In the genomic region with DNA sequence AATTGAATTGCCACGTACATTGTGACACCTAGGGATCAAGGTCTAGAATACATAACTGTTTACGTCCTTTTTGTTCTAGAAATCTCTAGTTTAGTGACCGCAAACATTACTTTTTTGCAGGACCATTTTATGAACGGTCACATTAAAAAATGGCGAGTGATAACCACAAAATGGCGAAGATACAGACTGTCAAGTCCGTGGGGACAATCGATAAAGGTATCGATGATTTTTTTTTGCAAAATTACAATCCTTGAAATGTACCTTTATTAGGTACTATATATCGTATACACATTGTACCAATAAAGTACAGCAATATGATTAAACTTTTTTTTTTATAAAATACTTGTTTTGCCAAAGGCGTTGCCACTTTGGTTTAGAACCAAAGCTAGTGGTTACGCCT, we compare ENCODE assay signal across 1 fruit fly cellular context.
TF ChIP-seq lines count a peak whose summit lies in the region.

No protein-coding gene starts in this region.

TF ChIP-seq in whole organism, embryonic, 481 proteins besides CTCF, POLR2A, EP300 and RAD21 (continued from another document):
- TF ChIP-seq slp2 (GFP tag; optimal IDR thresholded peaks at IDR 0.05; lab: Kevin White, UChicago) (no peak), stwl (tag; optimal IDR thresholded peaks at IDR 0.05; lab: Kevin White, UChicago) (peak; percentile 11), Sox100B (GFP tag; optimal IDR thresholded peaks at IDR 0.05; lab: Kevin White, UChicago) (no peak), Oli (tag; optimal IDR thresholded peaks at IDR 0.05; lab: Kevin White, UChicago) (no peak), knrl (GFP tag; IDR thresholded peaks at IDR 0.05; lab: Robert Waterston, UW; ENCODE audit: partially characterized antibody) (peak; percentile 42; the same call in 1 of the 3 replicates), CG14050 (GFP tag; IDR thresholded peaks at IDR 0.05; lab: Robert Waterston, UW) (no peak), Ravus (GFP tag; IDR thresholded peaks at IDR 0.05; lab: Robert Waterston, UW) (no peak), Neu2 (GFP tag; optimal IDR thresholded peaks at IDR 0.05; lab: Kevin White, UChicago; ENCODE audit: borderline replicate concordance) (peak; percentile 96), CG13287 (GFP tag; IDR thresholded peaks at IDR 0.05; lab: Robert Waterston, UW; ENCODE audit: partially characterized antibody) (peak; percentile 64), BEAF-32 (GFP tag; optimal IDR thresholded peaks at IDR 0.05; lab: Kevin White, UChicago) (peak; percentile 62), PHDP (tag; optimal IDR thresholded peaks at IDR 0.05; lab: Kevin White, UChicago) (no peak), en (GFP tag; optimal IDR thresholded peaks at IDR 0.05; lab: Kevin White, UChicago) (no peak), bsh (GFP tag; optimal IDR thresholded peaks at IDR 0.05; lab: Kevin White, UChicago) (no peak), yki (optimal IDR thresholded peaks at IDR 0.05; lab: Kevin White, UChicago) (no peak), CG1603 (tag; optimal IDR thresholded peaks at IDR 0.05; lab: Kevin White, UChicago) (peak; percentile 7), sr (GFP tag; IDR thresholded peaks at IDR 0.05; lab: Robert Waterston, UW) (no peak), CHES-1-like (GFP tag; optimal IDR thresholded peaks at IDR 0.05; lab: Kevin White, UChicago) (no peak), zfh2 (GFP tag; optimal IDR thresholded peaks at IDR 0.05; lab: Kevin White, UChicago) (no peak), sna (GFP tag; IDR thresholded peaks at IDR 0.05; lab: Robert Waterston, UW; ENCODE audit: partially characterized antibody) (0 out of 2 replicates have a peak, but pooled peaks have one; percentile 50), Tbp (GFP tag; optimal IDR thresholded peaks at IDR 0.05; lab: Kevin White, UChicago) (no peak), pan (optimal IDR thresholded peaks at IDR 0.05; lab: Kevin White, UChicago) (no peak), pan (GFP tag; optimal IDR thresholded peaks at IDR 0.05 in 1 of 2, IDR thresholded peaks at IDR 0.05 in 1 of 2) (no peak), CG32767 (GFP tag; IDR thresholded peaks at IDR 0.05; lab: Robert Waterston, UW) (no peak), inv (GFP tag; IDR thresholded peaks at IDR 0.05; lab: Robert Waterston, UW; ENCODE audit: partially characterized antibody) (peak; percentile 37; the same call in 1 of the 2 replicates), CG2116 (GFP tag; optimal IDR thresholded peaks at IDR 0.05; lab: Kevin White, UChicago) (peak; percentile 24), CG9797 (GFP tag; optimal IDR thresholded peaks at IDR 0.05; lab: Kevin White, UChicago) (peak; percentile 28), ftz-f1 (GFP tag; optimal IDR thresholded peaks at IDR 0.05; lab: Kevin White, UChicago) (no peak), CG10321 (GFP tag; IDR thresholded peaks at IDR 0.05; lab: Robert Waterston, UW) (no peak), phol (tag; optimal IDR thresholded peaks at IDR 0.05; lab: Kevin White, UChicago) (peak; percentile 99), dm (GFP tag; optimal IDR thresholded peaks at IDR 0.05; lab: Kevin White, UChicago) (no peak), CG13624 (GFP tag; optimal IDR thresholded peaks at IDR 0.05; lab: Kevin White, UChicago) (no peak), sim (GFP tag; IDR thresholded peaks at IDR 0.05; lab: Robert Waterston, UW) (no peak), insv (GFP tag; optimal IDR thresholded peaks at IDR 0.05; lab: Kevin White, UChicago) (no peak), TFAM (GFP tag; optimal IDR thresholded peaks at IDR 0.05; lab: Kevin White, UChicago) (no peak), mirr (GFP tag; optimal IDR thresholded peaks at IDR 0.05; lab: Kevin White, UChicago) (no peak), sqz (GFP tag; optimal IDR thresholded peaks at IDR 0.05; lab: Kevin White, UChicago) (peak; percentile 40), seq (GFP tag; IDR thresholded peaks at IDR 0.05; lab: Robert Waterston, UW) (peak; percentile 25; the same call in 1 of the 2 replicates)
